Fruit fly (Drosophila melanogaster): ENCODE data around the gene sif.

sif gene

DNA sequence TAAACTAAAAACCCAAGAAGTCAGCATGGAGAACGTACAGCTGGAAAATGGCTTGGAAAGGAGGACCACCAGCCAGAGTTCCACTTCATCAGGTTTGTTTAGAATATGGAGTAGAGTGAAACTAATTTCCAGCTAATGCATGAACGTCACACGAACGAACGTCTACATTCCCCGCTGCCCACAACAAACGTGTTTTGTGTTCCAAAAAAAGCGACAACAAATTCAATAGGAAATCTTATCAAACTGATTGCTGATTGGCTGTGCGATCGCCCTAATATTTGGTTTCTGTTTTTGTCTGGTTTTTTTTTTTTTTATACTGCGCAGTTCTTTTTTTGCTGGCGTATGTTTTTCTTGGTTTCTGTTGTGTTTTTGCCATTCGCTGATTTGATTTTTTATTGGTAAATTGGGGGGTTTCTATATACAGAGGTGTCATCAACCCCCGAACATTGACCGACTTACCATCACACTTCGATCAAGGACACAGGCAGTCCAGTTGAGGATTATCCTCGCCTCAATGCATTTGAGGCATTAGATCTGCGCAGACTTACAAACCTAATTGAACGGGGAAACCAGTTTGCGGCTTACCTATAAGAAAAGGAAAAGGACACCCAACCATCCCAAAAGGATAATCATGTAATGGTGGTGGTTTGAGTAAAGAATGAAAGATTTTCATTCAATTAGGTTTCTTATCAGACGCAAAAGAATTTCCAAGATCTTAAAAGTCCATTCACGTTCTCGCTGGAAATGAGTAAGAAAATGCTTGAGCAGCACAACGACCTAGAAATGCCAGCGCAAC, 2.6 kb upstream of the sif start:
- no peak for TF ChIP-seq CG17801 (GFP tag; optimal IDR thresholded peaks at IDR 0.05; ENCODE audit: partially characterized antibody)

DNA sequence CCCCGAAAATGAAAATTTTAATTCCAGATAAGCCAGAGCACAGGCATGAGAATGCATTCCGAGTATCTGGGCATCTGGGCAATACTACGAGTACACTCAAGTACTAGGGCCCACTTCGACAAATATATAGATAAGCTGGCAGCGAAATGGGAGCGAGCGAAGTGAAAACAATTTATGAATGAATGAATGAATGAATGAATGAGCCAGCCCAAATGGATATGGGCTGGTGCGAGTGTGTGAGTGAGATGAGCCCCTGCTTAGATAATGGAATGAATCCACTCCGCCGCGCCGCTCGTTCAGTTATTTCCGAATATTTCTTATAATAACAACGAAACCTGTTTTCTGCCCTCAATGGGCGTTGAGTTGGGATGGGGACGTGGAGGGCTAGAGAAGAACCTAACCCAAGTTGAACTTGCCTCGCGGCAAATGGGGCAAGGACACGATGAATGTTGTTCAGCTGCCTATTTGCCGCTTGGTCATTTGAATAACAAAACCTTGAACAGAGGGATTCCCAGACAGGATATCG, 1.9 kb upstream of the sif start:
- TF ChIP-seq CG17801 (GFP tag; optimal IDR thresholded peaks at IDR 0.05; ENCODE audit: partially characterized antibody), result no peak

DNA sequence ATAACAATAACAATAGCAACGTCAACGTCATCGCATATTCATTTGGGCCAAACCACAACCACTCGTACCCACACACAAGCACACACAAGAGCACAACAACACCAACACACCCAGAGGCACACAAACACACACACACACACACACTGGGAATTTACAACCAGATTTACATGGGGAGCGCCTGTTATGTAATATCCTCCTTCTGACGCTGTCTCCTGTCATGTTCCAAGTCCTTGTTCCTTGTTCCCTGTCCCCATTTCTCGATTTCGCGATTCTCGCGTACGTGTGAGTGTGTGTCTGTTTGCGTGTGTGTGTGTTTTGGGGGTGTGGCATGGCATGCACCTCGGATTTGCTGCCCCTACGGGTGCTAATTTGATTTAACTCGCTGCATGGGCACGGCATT, 655 bp downstream of the sif start:
- no peak for TF ChIP-seq CG17801 (GFP tag; optimal IDR thresholded peaks at IDR 0.05; ENCODE audit: partially characterized antibody)

DNA sequence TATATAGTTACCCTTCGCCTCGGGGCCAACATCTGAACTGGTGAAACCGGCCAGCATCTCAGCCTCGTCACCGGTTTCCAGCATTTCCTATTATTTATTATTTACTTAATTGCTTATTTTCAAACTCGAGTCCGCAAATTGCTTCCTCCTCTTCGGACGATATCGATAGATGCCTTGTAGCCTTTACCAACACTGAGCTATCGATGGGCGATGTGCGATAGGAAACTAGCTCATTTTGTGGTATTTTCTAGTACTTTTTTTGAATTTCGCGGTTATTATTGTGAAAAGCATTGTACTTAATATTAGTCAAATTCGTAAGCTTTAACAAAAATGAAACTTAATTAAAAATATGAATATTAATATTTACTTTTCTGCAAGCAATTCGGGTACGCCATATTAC, 4.4 kb downstream of the sif start, which contains the start of gene Sse:
Sse (minus strand) TSS at position 177 of the 400 bp plus-strand sequence.
- no peak for TF ChIP-seq CG17801 (GFP tag; optimal IDR thresholded peaks at IDR 0.05; ENCODE audit: partially characterized antibody)

DNA sequence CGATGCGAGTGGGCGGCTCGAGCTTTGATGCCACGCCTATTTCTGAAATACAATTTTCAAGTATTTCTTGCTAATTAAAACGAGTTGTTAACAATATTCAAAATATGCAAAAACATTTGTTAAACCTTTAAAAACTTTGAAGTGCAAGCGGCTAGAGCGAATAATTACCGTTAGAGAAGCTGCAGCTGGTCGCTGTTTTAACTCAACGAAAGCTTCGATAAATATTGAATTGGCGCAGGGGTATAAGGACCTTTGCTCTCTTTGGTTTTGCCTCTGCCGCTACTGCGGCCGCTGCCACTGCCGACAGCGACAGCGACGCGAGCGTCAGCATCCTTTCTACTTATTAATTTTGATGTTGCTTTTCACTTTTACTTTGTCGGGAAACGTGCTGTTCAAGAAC, 5.5 kb downstream of the sif start:
- TF ChIP-seq CG17801 (GFP tag; optimal IDR thresholded peaks at IDR 0.05; ENCODE audit: partially characterized antibody), result no peak

DNA sequence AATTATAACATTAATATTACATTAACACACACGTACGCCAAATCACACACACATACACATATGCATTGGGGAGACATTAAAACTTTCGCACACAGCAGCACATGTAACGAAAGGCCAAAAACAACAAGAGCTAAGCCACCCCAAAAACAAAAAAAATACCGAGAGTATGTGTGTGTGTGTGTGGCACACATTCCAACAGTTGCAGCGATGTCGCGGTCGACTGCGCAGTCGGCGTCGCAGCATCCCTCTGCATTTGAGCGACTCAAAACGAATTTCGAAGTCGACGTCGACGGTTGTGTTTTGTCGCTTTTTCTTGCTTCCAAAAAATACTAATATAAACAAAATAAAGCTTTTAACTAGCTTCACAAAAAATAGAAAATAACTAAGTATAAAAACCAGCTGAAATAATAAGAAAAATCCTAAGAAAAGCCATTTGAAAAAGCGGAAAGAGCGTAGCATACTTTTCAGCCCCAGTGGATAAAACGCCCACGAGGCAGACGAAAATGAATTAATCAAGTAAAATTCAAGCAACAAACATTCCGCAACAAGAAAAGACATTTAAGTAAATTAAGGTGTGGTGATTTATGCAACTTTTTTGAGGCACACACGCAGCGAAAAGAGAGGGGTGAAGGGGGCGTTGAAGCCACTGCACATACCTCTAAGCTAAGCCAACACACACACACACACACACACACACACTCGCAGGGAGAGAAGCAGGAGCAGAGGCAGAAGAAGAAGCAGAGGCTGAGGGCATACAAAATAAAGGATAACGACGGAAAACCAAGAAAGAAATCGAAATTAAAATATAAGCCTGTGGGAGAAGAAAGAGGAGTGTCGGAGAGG, 6.4 kb downstream of the sif start, which contains the start of gene CG46320:
CG46320 (plus strand) TSS at position 246 of the 843 bp plus-strand sequence.
- no peak for TF ChIP-seq CG17801 (GFP tag; optimal IDR thresholded peaks at IDR 0.05; ENCODE audit: partially characterized antibody)

DNA sequence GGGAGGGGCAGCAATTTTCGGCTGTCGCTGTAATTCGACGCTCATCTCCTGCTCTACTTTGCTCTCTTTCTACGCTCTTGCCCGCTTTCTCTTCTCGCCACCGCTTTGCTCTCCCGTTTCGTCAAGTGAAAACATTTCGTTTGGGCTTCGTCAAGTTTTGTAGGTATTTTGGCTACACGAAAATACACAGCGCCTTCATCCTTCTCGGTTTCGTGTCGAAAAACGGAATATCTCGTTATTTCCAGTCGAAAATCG, 6.9 kb downstream of the sif start:
- TF ChIP-seq CG17801 (GFP tag; optimal IDR thresholded peaks at IDR 0.05; ENCODE audit: partially characterized antibody), result no peak

DNA sequence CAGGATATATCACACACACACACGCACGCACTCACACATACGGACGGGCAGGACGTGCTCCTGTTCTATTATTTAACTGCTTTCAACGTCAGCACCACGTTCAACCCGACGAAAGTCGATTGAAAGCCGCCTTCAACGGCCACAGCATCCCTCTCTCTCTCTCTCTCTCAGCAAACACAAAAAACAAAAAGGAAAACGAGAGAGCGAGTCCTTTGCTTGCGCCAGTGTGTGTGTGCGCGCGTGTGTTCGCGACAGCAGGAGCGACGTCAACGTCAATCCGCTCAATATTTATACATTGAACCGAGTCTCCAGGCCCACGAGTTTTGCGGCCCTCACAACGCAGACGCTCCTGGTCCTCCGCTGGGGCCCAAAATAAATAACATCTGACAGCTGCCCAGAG, 7.7 kb downstream of the sif start:
- TF ChIP-seq CG17801 (GFP tag; optimal IDR thresholded peaks at IDR 0.05; ENCODE audit: partially characterized antibody), result no peak

DNA sequence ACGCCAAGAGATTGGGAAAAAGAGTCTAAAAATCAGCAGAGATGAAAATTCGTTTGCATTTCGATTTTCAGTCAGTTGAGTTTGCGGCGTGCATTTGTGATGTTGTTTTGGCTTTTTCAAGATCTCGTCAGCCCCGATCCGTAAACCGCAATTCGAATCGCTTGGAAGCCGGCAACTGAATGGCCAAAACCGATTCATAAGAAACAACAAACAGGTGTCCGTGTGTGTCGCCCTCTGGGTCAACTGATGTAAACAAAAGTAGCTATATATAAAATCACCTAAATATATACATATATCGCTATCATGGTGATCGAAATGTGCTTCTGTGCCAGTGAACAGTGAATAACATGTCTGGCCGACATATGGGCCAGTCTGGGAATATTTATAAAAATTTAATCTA, 9.1 kb downstream of the sif start:
- TF ChIP-seq CG17801 (GFP tag; optimal IDR thresholded peaks at IDR 0.05; ENCODE audit: partially characterized antibody), result no peak

DNA sequence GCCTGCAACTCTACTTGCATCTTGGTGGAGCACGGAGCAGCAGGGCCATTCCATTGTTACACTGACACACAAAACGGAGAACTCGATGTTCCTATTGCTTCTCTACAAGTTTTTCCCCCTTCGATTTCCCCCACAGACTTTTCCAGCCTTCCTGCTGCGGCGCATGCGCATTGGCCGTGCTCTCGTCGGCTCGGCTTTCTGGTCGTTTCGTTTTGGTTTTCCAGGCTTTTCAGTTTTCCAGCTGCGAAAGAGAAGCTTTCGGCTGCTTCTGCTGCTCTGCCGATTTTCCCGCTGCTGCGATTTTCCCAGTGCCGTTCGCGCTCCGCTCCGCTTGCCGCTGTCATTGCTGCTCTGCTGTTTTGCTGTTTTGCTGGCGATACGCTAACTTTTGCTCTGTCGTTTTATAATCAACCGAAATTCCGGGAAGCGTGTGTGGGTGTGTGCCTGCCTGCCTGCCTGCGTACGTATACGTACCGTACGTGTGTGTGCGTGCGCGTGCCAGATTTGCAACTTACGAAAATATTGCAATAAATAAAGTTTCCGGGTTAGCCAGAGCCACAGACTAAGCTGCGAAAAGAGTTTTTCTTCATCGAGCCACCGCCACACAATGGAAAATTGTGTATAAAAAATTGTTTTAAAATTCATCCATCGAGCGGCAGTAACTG, 20.7 kb downstream of the sif start:
- TF ChIP-seq CG17801 (GFP tag; optimal IDR thresholded peaks at IDR 0.05; ENCODE audit: partially characterized antibody), result no peak

DNA sequence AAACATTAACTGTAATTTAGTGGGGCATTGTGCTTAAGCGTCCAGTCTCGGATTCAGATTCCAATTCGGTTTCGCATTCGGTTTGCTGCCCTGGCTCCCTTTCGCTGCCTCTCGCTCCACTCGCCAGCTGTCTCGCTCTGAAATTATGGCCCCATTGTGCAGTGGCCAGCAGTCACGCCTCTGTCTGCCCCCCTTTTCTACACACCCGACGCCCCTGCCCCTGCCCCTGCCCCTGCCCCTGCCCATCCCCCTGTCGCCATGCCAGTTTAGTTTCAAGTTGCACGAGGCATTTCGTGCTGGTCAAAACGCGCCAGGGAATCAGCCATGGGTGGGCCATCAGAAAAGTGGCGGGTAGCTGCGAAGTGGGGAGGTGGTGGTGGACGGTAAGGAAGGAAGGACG, 28.6 kb downstream of the sif start:
- TF ChIP-seq CG17801 (GFP tag; optimal IDR thresholded peaks at IDR 0.05; ENCODE audit: partially characterized antibody), result no peak

DNA sequence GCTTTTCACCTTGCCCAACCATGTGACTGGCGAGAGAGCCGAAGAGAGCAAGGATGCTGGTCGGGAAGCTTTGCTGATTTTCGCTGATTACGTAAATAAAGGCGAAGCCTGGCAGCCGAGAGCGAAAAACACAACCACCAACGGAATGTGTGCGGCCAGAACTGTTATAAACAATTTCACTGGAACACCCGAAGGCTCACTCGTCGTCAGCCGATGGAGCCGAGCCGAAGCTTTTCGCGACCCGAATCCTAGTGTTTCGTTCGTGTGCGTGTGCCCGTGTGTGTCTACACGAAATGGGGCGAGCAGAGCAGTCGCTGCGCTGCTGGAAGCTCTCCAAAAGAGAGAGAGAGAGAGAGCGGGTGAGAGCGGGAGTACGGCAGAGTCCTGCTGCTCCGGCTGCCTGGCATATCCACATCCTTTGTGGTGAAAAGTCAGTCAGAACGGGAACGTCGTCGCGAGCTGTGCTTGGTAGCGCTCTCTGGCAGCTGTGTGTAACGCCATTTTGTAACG, 33.3 kb downstream of the sif start:
- TF ChIP-seq CG17801 (GFP tag; optimal IDR thresholded peaks at IDR 0.05; ENCODE audit: partially characterized antibody), result no peak

DNA sequence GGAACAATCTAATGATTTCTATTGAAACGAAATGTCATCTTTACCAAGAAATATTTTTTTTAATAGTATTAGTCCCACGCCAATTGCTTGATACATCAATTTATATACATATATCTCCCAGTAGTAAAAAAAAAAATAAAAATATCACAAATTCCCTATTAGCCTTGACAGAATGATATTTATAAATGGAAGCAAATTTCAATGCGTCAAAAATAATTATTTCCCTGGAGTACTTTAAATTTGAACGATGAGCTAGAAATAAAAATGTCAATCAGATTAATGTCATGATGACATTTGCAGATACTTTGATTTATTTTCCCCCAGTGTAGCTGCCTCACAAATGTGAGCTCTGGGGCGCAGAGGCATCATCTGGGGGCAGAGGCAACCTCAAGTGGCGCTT, 55.3 kb downstream of the sif start, which contains the start of gene CG44521:
CG44521 (plus strand) TSS at position 301 of the 400 bp plus-strand sequence.
- no peak for TF ChIP-seq CG17801 (GFP tag; optimal IDR thresholded peaks at IDR 0.05; ENCODE audit: partially characterized antibody)

DNA sequence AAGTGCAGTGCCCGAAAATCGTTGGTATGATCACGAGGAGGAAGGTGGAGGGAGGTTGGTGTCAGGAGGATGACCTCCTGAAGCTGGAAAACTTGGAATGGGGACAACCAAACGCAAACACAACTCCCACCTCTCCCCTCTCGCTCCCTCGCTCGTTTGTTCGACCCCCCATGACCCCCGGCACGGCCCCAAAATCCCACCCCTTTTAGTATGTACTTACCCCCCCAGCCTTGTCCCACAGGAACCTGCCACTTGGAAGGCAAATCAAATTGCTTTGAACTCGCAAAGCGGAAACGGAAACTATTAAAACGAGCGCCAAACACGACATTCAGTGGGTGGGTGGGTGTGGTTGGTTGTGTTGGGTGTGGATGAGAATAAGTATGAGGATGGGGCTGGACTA, 73.9 kb downstream of the sif start:
- TF ChIP-seq CG17801 (GFP tag; optimal IDR thresholded peaks at IDR 0.05; ENCODE audit: partially characterized antibody), result no peak

DNA sequence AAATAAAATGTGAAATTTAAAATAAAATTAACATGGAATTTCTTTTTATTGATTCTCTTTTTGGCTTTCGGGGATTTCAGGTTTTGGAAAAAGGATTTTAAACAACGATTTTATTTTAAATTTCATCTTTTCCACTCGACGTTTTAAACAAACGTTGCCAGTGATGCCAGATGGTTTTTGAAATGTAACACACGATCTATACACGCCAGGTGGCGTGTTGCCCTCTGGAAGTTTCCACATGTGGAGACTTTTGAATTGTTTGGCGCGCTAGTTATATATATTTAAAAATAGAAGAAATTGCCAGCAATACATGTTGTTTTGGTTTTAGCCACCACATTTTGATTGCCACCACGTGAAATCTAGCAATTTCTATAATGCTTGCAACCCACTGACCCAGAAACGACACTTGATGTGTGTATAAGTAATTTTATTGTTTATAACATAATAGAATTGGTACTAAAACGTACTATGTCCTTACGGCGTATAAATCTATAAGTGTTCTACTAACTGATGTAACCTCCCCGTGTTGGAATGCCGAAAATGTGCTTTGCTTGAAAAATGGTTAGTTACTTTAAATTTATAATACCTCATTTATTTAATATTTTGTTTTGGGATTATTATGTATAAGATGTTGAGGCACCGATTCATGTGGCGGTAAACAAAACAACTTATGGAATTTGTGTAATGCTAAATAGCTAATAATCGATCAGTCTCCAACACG, 92.1 kb downstream of the sif start:
- peak; percentile 8 for TF ChIP-seq CG17801 (GFP tag; optimal IDR thresholded peaks at IDR 0.05; ENCODE audit: partially characterized antibody)
